Worm (Caenorhabditis elegans) whole organism, L1 larva: ENCODE measurements around the gene osm-11.
A peak's percentile ranks its signal among the peaks of the same experiment; 100 is the strongest.

ENCODE experiments used
- C04F5.9 ChIP-seq: sonication (generic microtip); optimal IDR thresholded peaks from 2 replicates; lab custom pipeline; 2016; ENCODE audit warnings: missing genetic modification characterization, missing compliant biosample characterization
- C34B4.2 ChIP-seq: sonication (generic microtip); optimal IDR thresholded peaks from 2 replicates; lab custom pipeline; 2017; ENCODE audit warnings: mild to moderate bottlenecking, missing genetic modification characterization, missing compliant biosample characterization
- aha-1 ChIP-seq: fragments of 150-350 bp; optimal IDR thresholded peaks from 2 replicates; lab custom pipeline; 2014; ENCODE audit warnings: missing biosample characterization, missing genetic modification characterization
- aly-2 ChIP-seq: fragments of 150-350 bp; optimal IDR thresholded peaks from 2 replicates; lab custom pipeline; 2014; ENCODE audit warnings: missing biosample characterization, missing genetic modification characterization
- ceh-63 ChIP-seq: fragments of 200-800 bp; sonication (Bioruptor generic); optimal IDR thresholded peaks from 2 replicates; lab custom pipeline; 2018; ENCODE audit warnings: mild to moderate bottlenecking, missing genetic modification characterization, missing compliant biosample characterization
- ceh-82 ChIP-seq, 3 experiments: fragments of 150-350 bp in 1 of 3; sonication (generic microtip) in 2 of 3; optimal IDR thresholded peaks; 2 replicates each; lab custom pipeline; 2014 to 2017; ENCODE audit warnings: missing biosample characterization in 3 of 3, missing genetic modification characterization in 3 of 3
- dpl-1 ChIP-seq, 3 experiments: fragments of 150-350 bp in 2 of 3; sonication (generic microtip) in 1 of 3; optimal IDR thresholded peaks; 2 replicates each; lab custom pipeline; 2014 to 2017; ENCODE audit warnings: missing biosample characterization in 3 of 3, missing genetic modification characterization in 3 of 3, missing genetic modification reagents in 3 of 3
- efl-1 ChIP-seq, 4 experiments: fragments of 150-350 bp; optimal IDR thresholded peaks in 3 of 4; peaks in 1 of 4; 1 replicate in 1 of 4; 2 replicates in 3 of 4; lab custom pipeline; 2014; ENCODE audit warnings: missing biosample characterization in 2 of 4, missing genetic modification characterization in 2 of 4, missing genetic modification reagents in 2 of 4
- egl-13 ChIP-seq: sonication (generic microtip); optimal IDR thresholded peaks from 2 replicates; lab custom pipeline; 2016; ENCODE audit warnings: missing genotype, missing genetic modification reagents, missing genetic modification characterization, missing compliant biosample characterization
- egl-27 ChIP-seq, 2 experiments: fragments of 150-350 bp in 1 of 2; sonication (generic microtip); optimal IDR thresholded peaks; 3 replicates each; lab custom pipeline; 2017 to 2018; ENCODE audit warnings: missing biosample characterization in 2 of 2, missing genetic modification characterization in 2 of 2, missing genetic modification reagents in 2 of 2
- fkh-8 ChIP-seq: sonication (generic microtip); optimal IDR thresholded peaks from 2 replicates; lab custom pipeline; 2016; ENCODE audit warnings: mild to moderate bottlenecking, missing genetic modification characterization, missing compliant biosample characterization
- grh-1 ChIP-seq: fragments of 200-800 bp; sonication (Bioruptor generic); IDR thresholded peaks from 2 replicates; pipeline ENCODE4 v1.3.6; 2022; ENCODE audit warnings: missing genetic modification reagents, missing genetic modification characterization, missing compliant biosample characterization
- hlh-4 ChIP-seq: sonication (generic microtip); optimal IDR thresholded peaks from 2 replicates; lab custom pipeline; 2016; ENCODE audit warnings: mild to moderate bottlenecking, missing genetic modification characterization, missing compliant biosample characterization
- isw-1 ChIP-seq: fragments of 200-800 bp; sonication (Bioruptor generic); IDR thresholded peaks from 2 replicates; pipeline ENCODE4 v1.3.6; 2022; ENCODE audit warnings: missing genetic modification characterization, missing compliant biosample characterization
- lin-14 ChIP-seq: fragments of 200-800 bp; sonication (Bioruptor generic); optimal IDR thresholded peaks from 2 replicates; lab custom pipeline; 2018; ENCODE audit warnings: mild to moderate bottlenecking, missing genetic modification characterization, moderate library complexity, missing compliant biosample characterization
- lin-15B ChIP-seq: fragments of 150-350 bp; sonication (generic microtip); optimal IDR thresholded peaks from 3 replicates; lab custom pipeline; 2014; ENCODE audit warnings: missing biosample characterization, missing genetic modification characterization
- mdl-1 ChIP-seq, 2 experiments: fragments of 150-350 bp; optimal IDR thresholded peaks; 2 replicates each; lab custom pipeline; 2014 to 2017; ENCODE audit warnings: missing biosample characterization in 2 of 2, missing genetic modification characterization in 2 of 2, inconsistent platforms in 1 of 2
- mef-2 ChIP-seq: fragments of 150-350 bp; optimal IDR thresholded peaks from 2 replicates; lab custom pipeline; 2014; ENCODE audit warnings: missing biosample characterization, missing genetic modification characterization
- mep-1 ChIP-seq: fragments of 150-350 bp; optimal IDR thresholded peaks from 2 replicates; lab custom pipeline; 2014; ENCODE audit warnings: missing biosample characterization, missing genetic modification characterization
- nhr-12 ChIP-seq: sonication (generic microtip); optimal IDR thresholded peaks from 2 replicates; lab custom pipeline; 2017; ENCODE audit warnings: missing biosample characterization, missing genetic modification characterization
- nhr-19 ChIP-seq: fragments of 200-800 bp; sonication (Bioruptor generic); conservative IDR thresholded peaks from 2 replicates; pipeline ENCODE4 v1.3.6; 2022; ENCODE audit warnings: missing genetic modification characterization, missing compliant biosample characterization
- nhr-71 ChIP-seq: sonication (generic microtip); optimal IDR thresholded peaks from 2 replicates; lab custom pipeline; 2016; ENCODE audit warnings: mild to moderate bottlenecking, missing genetic modification characterization, moderate library complexity, missing compliant biosample characterization
- pax-3 ChIP-seq: fragments of 200-800 bp; sonication (Bioruptor generic); optimal IDR thresholded peaks from 2 replicates; lab custom pipeline; 2018; ENCODE audit warnings: mild to moderate bottlenecking, missing genetic modification characterization, moderate library complexity, missing compliant biosample characterization
- pqm-1 ChIP-seq: sonication (generic microtip); optimal IDR thresholded peaks from 3 replicates; lab custom pipeline; 2017; ENCODE audit warnings: missing biosample characterization, missing genetic modification characterization
- rnt-1 ChIP-seq: sonication (generic microtip); optimal IDR thresholded peaks from 2 replicates; lab custom pipeline; 2016; ENCODE audit warnings: mild to moderate bottlenecking, missing genetic modification characterization, moderate library complexity, missing compliant biosample characterization
- snu-23 ChIP-seq: sonication (generic microtip); optimal IDR thresholded peaks from 2 replicates; lab custom pipeline; 2016; ENCODE audit warnings: missing genetic modification characterization, missing compliant biosample characterization
- swsn-7 ChIP-seq: sonication (generic microtip); optimal IDR thresholded peaks from 2 replicates; lab custom pipeline; 2016; ENCODE audit warnings: missing genetic modification characterization, missing compliant biosample characterization
- tlp-1 ChIP-seq: fragments of 150-350 bp; optimal IDR thresholded peaks from 2 replicates; lab custom pipeline; 2014; ENCODE audit warnings: missing biosample characterization, missing genetic modification characterization
- unc-30 ChIP-seq: sonication (generic microtip); optimal IDR thresholded peaks from 2 replicates; lab custom pipeline; 2017; ENCODE audit warnings: missing biosample characterization, missing genetic modification characterization
- vab-15 ChIP-seq: sonication (generic microtip); optimal IDR thresholded peaks from 2 replicates; lab custom pipeline; 2017; ENCODE audit warnings: missing genotype, mild to moderate bottlenecking, missing genetic modification characterization, missing compliant biosample characterization
- zag-1 ChIP-seq: fragments of 150-350 bp; optimal IDR thresholded peaks from 2 replicates; lab custom pipeline; 2014; ENCODE audit warnings: missing biosample characterization, missing genetic modification characterization
- ztf-4 ChIP-seq: fragments of 150-350 bp; optimal IDR thresholded peaks from 2 replicates; lab custom pipeline; 2014; ENCODE audit warnings: missing biosample characterization, missing genetic modification characterization

Gene osm-11

DNA sequence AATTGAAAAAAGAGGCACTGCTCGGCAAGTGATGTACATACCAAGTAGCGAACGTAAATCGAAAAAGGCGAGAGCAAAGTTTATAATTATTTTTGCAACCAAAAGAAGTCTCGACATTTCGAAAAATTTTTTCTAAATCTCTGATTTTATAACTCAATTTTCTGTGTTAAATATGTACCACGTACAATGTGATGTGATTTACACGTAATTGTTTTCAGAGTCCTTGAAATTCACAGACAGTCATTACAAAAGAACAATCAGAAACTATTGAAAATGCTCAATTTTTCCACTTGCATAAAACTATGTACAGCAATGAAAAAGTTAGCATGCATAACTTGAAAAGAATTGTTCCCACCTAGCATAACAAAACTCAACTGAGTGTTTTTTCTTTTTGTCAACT, 18.3 kb downstream of the osm-11 start:
- no peak for TF ChIP-seq egl-27 (tag; optimal IDR thresholded peaks at IDR 0.05; lab: Kevin White, UChicago)
- no peak for TF ChIP-seq zag-1 (tag; lab: Kevin White, UChicago)
- TF ChIP-seq aha-1 (tag; lab: Kevin White, UChicago), result no peak
- no peak for TF ChIP-seq ceh-63 (GFP tag; lab: Kevin White, UChicago)
- TF ChIP-seq vab-15 (tag; lab: Kevin White, UChicago), result no peak
- TF ChIP-seq rnt-1 (tag; lab: Kevin White, UChicago), result no peak
- no peak for TF ChIP-seq egl-13 (tag; lab: Kevin White, UChicago)
- TF ChIP-seq nhr-12 (tag; lab: Kevin White, UChicago), result no peak
- no peak for TF ChIP-seq hlh-4
- no peak for TF ChIP-seq unc-30 (tag; lab: Kevin White, UChicago)
- no peak for TF ChIP-seq lin-14 (GFP tag; lab: Kevin White, UChicago)

DNA sequence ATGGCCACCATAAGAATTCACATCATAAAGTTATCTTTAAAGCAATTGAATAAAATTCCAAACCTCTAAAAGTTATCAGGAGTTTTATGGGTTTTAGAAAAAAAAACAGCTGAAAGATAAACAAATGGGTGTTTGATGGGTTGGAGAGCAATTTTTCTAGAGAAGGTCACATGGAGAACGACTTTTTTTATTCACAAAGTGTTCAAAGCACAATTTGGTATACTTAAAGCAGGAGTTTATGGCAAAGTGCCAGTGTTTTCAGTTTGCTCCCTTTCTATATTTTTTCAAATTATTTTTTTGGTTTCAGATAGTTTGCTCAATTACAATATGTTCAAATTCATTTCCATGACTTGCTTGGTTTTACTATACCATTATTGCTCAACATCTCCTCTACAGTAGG, 20.1 kb downstream of the osm-11 start, which contains the start of gene F11C7.6:
F11C7.6 (plus strand) TSS at position 301 of the 400 bp plus-strand sequence.
- no peak for TF ChIP-seq zag-1 (tag; lab: Kevin White, UChicago)
- TF ChIP-seq tlp-1 (tag; lab: Kevin White, UChicago), result no peak
- TF ChIP-seq nhr-19 (GFP tag; lab: Robert Waterston, UW), result no peak
- TF ChIP-seq swsn-7, result no peak
- no peak for TF ChIP-seq grh-1
- no peak for TF ChIP-seq mef-2 (tag; lab: Kevin White, UChicago)

DNA sequence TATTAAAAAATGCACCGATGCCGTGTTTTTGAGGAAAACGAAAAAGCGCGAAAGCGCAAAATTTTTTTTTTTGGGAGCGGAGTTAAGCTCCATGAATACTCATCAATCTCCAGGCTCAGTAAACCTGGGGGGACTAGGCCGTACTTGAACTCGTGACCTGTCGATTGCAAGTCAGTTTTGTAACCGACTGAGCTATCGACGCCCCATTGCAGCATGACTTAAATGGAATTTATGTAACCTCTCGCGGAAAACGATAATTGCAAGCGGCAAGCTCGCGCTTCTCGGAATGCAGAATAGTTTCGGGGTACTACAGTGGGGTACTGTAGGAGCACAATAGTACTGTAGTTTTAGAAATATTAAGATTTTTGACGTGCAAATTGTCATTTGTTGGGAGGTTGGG, 21.0 kb downstream of the osm-11 start:
- TF ChIP-seq mef-2 (tag; lab: Kevin White, UChicago) (no peak), C34B4.2 (tag; lab: Kevin White, UChicago) (no peak), mep-1 (tag; lab: Kevin White, UChicago) (no peak), swsn-7 (no peak)

DNA sequence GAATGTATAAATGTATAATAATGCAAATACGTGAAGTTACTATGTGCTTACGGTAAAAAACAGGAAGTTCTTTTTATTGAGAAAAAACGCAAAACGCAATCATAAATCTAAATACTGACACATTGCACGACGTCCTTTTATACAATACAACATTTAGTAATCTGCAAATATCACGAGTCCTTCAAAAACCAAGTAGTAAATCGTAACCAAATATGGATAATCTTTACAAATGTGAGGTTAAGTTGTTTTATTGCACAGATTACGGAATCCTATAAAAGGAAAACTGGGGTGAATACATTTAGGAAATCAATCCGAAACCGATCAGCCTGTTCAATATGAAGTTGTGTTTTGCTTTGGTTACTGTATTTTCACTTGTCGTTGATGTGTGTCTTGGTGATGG, 23.1 kb downstream of the osm-11 start, which contains the start of gene F11C7.7:
F11C7.7 (plus strand) TSS at position 301 of the 400 bp plus-strand sequence.
- TF ChIP-seq dpl-1 (GFP tag; optimal IDR thresholded peaks at IDR 0.05; lab: Kevin White, UChicago) (no peak), isw-1 (GFP tag; lab: Robert Waterston, UW) (no peak), ceh-82 (tag; optimal IDR thresholded peaks at IDR 0.05; lab: Kevin White, UChicago) (no peak), ztf-4 (tag; lab: Kevin White, UChicago) (no peak), pax-3 (tag; lab: Kevin White, UChicago) (no peak)

DNA sequence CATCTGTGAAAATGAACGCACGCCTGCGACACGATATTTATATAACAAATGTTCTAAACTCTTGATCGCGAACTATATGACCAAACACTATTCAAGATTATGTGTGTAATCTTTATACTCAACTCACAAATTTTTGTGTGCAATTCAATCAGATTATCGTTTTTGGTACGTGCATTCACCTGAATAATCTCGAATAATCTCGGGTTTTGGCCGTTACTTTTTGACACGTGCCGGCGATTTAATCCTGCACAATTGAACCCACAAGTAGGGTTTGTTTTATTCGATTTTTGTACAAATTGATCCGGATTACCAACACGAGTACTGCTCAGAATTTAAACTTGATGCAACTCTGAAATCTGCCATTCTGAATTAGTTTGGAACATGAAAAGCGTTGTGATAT, 24.9 kb downstream of the osm-11 start, which contains the start of the genes vap-1 and F11C7.2:
vap-1 (minus strand) TSS at position 101 of the 400 bp plus-strand sequence.
F11C7.2 (plus strand) TSS at position 359 of the 400 bp plus-strand sequence.
- TF ChIP-seq mdl-1 (tag; optimal IDR thresholded peaks at IDR 0.05; lab: Kevin White, UChicago), result no peak
- TF ChIP-seq fkh-8 (tag; lab: Kevin White, UChicago), result no peak
- peak; percentile 24 for TF ChIP-seq snu-23
- TF ChIP-seq lin-15B (tag; lab: Kevin White, UChicago), result no peak
- TF ChIP-seq nhr-71 (tag; lab: Kevin White, UChicago), result no peak
- no peak for TF ChIP-seq efl-1 (optimal IDR thresholded peaks at IDR 0.05; lab: Kevin White, UChicago)
- TF ChIP-seq efl-1 (GFP tag; optimal IDR thresholded peaks at IDR 0.05 in 1 of 2; lab: Kevin White, UChicago), result peak in 1 of 2 experiments; percentile 24
- no peak for TF ChIP-seq aly-2 (tag; lab: Kevin White, UChicago)
- TF ChIP-seq pqm-1 (tag; lab: Kevin White, UChicago), result no peak
- no peak for TF ChIP-seq isw-1 (GFP tag; lab: Robert Waterston, UW)
- no peak for TF ChIP-seq C04F5.9 (tag; lab: Kevin White, UChicago)
- TF ChIP-seq unc-30 (tag; lab: Kevin White, UChicago), result no peak
